Worm (Caenorhabditis elegans) whole organism, L3 larva: ENCODE results near the gene F18E3.11.

Source experiments
- fkh-2 ChIP-seq: fragments of 150-350 bp; optimal IDR thresholded peaks from 2 replicates; lab custom pipeline; 2014; ENCODE audit warnings: missing biosample characterization, missing genetic modification reagents, missing genetic modification characterization
- mdl-1 ChIP-seq: fragments of 150-350 bp; optimal IDR thresholded peaks from 2 replicates; lab custom pipeline; 2014; ENCODE audit warnings: missing biosample characterization, missing genetic modification characterization
- nhr-28 ChIP-seq: fragments of 150-350 bp; optimal IDR thresholded peaks from 2 replicates; lab custom pipeline; 2014; ENCODE audit warnings: missing biosample characterization, missing genetic modification characterization
- snpc-4 ChIP-seq: fragments of 150-350 bp; optimal IDR thresholded peaks from 2 replicates; lab custom pipeline; 2014; ENCODE audit warnings: missing biosample characterization, missing genetic modification characterization
- tbx-2 ChIP-seq: sonication (generic microtip); optimal IDR thresholded peaks from 2 replicates; lab custom pipeline; 2016; ENCODE audit warnings: mild to moderate bottlenecking, missing genetic modification characterization, missing compliant biosample characterization
- unc-62 ChIP-seq: fragments of 150-350 bp; sonication (generic microtip); optimal IDR thresholded peaks from 4 replicates; lab custom pipeline; 2014; ENCODE audit warnings: missing biosample characterization, missing genetic modification reagents, missing genetic modification characterization
- zag-1 ChIP-seq: fragments of 150-350 bp; optimal IDR thresholded peaks from 2 replicates; lab custom pipeline; 2014; ENCODE audit warnings: missing biosample characterization, missing genetic modification characterization

- TF ChIP-seq unc-62 (no peak), zag-1 (tag; lab: Kevin White, UChicago) (no peak), snpc-4 (no peak), tbx-2 (tag; lab: Kevin White, UChicago) (no peak), fkh-2 (tag; lab: Kevin White, UChicago) (no peak), nhr-28 (tag; lab: Kevin White, UChicago) (no peak), mdl-1 (tag; lab: Kevin White, UChicago) (no peak)
Measured at ce11 chrV:7454236-7454635, 41.0 kb downstream of the F18E3.11 start, which contains the start of gene try-8.
